Fruit fly (Drosophila melanogaster): ENCODE results near the gene Act87E.

Act87E gene

dm6 chr3R:13390490-13390889 lies 35.3 kb upstream of the Act87E start:
- TF ChIP-seq CG4496 (GFP tag; IDR thresholded peaks at IDR 0.05) (no peak), CG14655 (GFP tag; optimal IDR thresholded peaks at IDR 0.05) (no peak), D1 (tag; optimal IDR thresholded peaks at IDR 0.05) (no peak), CG17806 (tag; optimal IDR thresholded peaks at IDR 0.05) (no peak), Snoo (tag; optimal IDR thresholded peaks at IDR 0.05) (no peak), CG8301 (tag; optimal IDR thresholded peaks at IDR 0.05) (no peak), fd96Ca (GFP tag; IDR thresholded peaks at IDR 0.05) (no peak), CG13204 (GFP tag; optimal IDR thresholded peaks at IDR 0.05) (no peak), EcR (GFP tag; optimal IDR thresholded peaks at IDR 0.05) (no peak), CG9948 (tag; optimal IDR thresholded peaks at IDR 0.05) (no peak)

DNA sequence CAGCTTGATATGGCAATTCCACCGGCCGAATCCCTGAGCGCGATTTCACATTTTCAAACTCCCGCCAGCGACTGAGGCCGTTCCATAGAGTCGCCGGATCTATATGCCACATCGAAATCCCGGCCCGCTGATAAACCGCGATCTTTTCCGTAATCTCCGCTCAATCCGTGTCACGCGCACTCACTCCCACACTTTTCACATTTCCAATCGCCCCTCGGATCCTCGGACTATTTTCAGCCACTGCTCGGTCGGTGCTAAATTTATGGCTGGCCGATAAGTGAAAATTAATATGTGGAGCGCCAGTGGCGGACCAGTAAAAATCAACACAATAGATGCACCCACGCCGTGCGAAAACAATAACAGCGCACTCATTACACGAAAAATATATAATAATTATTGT lies 32.8 kb upstream of the Act87E start:
- TF ChIP-seq Ets98B (GFP tag; IDR thresholded peaks at IDR 0.05) = no peak
- TF ChIP-seq Pif1B (GFP tag; optimal IDR thresholded peaks at IDR 0.05) = no peak
- TF ChIP-seq CG15710 (tag; optimal IDR thresholded peaks at IDR 0.05) = no peak
- no peak for TF ChIP-seq CG13204 (GFP tag; optimal IDR thresholded peaks at IDR 0.05)
- no peak for TF ChIP-seq Pif1A (GFP tag; optimal IDR thresholded peaks at IDR 0.05)
- no peak for TF ChIP-seq CG32121 (GFP tag; IDR thresholded peaks at IDR 0.05)
- no peak for TF ChIP-seq CG14655 (GFP tag; optimal IDR thresholded peaks at IDR 0.05)
- TF ChIP-seq CG8159 (tag; optimal IDR thresholded peaks at IDR 0.05) = no peak
- TF ChIP-seq fd96Ca (GFP tag; IDR thresholded peaks at IDR 0.05) = no peak
- TF ChIP-seq CG8301 (tag; optimal IDR thresholded peaks at IDR 0.05) = no peak
- TF ChIP-seq gl (tag; optimal IDR thresholded peaks at IDR 0.05) = no peak
- TF ChIP-seq CG10348 (GFP tag; IDR thresholded peaks at IDR 0.05) = no peak
- no peak for TF ChIP-seq CG12605 (GFP tag; IDR thresholded peaks at IDR 0.05)
- TF ChIP-seq Snoo (tag; optimal IDR thresholded peaks at IDR 0.05) = no peak
- no peak for TF ChIP-seq EcR (GFP tag; optimal IDR thresholded peaks at IDR 0.05)
- no peak for TF ChIP-seq rn (GFP tag; IDR thresholded peaks at IDR 0.05)
- TF ChIP-seq CG34367 (tag; optimal IDR thresholded peaks at IDR 0.05) = no peak

DNA sequence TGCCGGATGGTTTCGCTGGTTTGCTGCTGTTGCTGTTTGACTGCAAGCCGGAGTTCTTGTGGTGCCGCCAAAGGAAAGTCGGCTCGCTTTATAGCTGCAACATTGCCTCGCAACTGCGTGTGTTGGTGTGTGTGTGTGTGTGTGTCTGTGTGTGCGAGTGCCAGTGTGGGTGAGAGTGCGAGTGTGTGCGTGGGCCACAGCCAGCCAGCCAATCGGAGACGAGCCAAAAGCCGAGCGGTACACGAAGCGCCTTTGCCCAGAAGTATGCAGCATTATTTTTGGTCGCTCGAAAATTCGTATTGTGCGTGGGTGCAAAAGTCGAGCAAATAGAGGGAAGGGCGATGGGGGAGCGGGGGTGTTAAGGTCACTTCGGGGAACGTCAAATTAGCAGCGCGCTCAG lies 30.6 kb upstream of the Act87E start, which contains the start of gene CCHa2:
CCHa2 (minus strand) TSS at position 65 of the 400 bp plus-strand sequence.
- TF ChIP-seq CG32121 (GFP tag; IDR thresholded peaks at IDR 0.05) (no peak), CG15710 (tag; optimal IDR thresholded peaks at IDR 0.05) (no peak), Ets98B (GFP tag; IDR thresholded peaks at IDR 0.05) (no peak), CG13204 (GFP tag; optimal IDR thresholded peaks at IDR 0.05) (no peak), CG9948 (tag; optimal IDR thresholded peaks at IDR 0.05) (no peak), CG10348 (GFP tag; IDR thresholded peaks at IDR 0.05) (no peak), CG4496 (GFP tag; IDR thresholded peaks at IDR 0.05) (peak; percentile 48; the same call in 2 of the 3 replicates), CG34367 (tag; optimal IDR thresholded peaks at IDR 0.05) (no peak), CG14655 (GFP tag; optimal IDR thresholded peaks at IDR 0.05) (no peak)

DNA sequence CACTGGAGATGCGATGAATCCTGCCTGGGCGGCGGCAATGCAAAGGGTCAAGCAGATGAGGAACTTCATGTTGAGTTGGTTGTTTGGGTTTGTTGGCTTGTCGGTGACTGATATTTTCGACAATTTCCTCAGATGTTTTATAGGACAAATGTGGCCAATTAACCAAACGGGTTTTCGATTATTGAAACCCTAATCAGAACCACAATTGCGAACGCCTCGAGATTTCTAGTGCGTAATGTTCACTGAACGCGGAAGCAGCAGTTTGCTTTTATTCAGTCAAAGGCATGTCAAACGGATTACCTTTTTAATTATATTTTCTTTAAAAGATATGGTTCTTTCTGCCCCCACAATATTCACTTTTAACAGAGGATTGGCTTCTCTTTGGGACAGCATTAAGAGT lies 28.7 kb upstream of the Act87E start, which contains the start of gene CG14374:
CG14374 (minus strand) TSS at position 101 of the 400 bp plus-strand sequence.
- TF ChIP-seq CG14655 (GFP tag; optimal IDR thresholded peaks at IDR 0.05) (no peak), CG8301 (tag; optimal IDR thresholded peaks at IDR 0.05) (no peak), EcR (GFP tag; optimal IDR thresholded peaks at IDR 0.05) (no peak), CG15710 (tag; optimal IDR thresholded peaks at IDR 0.05) (no peak), CG12605 (GFP tag; IDR thresholded peaks at IDR 0.05) (no peak), CG34367 (tag; optimal IDR thresholded peaks at IDR 0.05) (no peak), CG32121 (GFP tag; IDR thresholded peaks at IDR 0.05) (no peak)

- TF ChIP-seq CG13204 (GFP tag; optimal IDR thresholded peaks at IDR 0.05) = no peak
- no peak for TF ChIP-seq Ets98B (GFP tag; IDR thresholded peaks at IDR 0.05)
- no peak for TF ChIP-seq CG17806 (tag; optimal IDR thresholded peaks at IDR 0.05)
- no peak for TF ChIP-seq rn (GFP tag; IDR thresholded peaks at IDR 0.05)
- TF ChIP-seq CG10348 (GFP tag; IDR thresholded peaks at IDR 0.05) = no peak
- no peak for TF ChIP-seq Snoo (tag; optimal IDR thresholded peaks at IDR 0.05)
- TF ChIP-seq fd96Ca (GFP tag; IDR thresholded peaks at IDR 0.05) = no peak
Observed at dm6 chr3R:13397535-13397934, 28.2 kb upstream of the Act87E start, which contains the start of gene CG14377. Gene CG14377 (plus strand): TSS chr3R:13397835.

DNA sequence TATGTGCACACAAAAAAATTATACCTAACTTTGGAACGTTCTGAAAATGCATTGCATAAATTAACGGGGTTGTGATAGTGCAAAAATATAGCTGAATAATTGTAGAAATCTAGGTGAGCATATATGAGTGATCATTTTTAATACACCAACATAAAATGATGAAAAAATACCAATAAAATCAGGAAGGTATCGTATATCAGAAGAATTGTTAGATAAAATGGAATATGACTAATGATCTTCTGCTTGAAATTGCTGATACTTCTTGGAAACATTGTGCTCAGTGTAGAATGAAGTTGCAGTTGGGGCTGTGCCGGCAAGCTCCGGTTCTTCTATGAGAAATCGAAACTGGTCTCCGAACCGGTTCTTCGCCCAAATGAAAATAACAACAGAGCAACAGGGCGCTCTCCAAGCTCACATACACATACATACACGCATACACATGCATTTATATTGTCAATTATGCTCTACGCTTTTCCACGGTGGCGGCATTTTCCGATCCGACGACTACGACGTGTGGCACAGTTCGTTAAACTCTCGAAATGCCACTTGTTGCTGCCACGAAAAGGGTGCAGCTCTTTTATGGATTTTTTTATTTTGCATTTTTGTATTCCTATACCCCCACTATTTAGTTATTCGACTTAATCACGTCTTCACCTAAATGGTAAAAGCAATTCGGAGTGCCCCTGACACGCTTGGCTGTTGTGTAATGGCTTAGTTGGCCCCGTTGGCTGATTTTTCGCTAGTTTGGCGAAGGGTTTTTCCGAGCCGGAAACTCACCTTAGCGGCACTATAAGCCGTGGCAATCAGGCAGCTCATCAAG lies 24.7 kb upstream of the Act87E start:
- peak; percentile 92 for TF ChIP-seq Pif1A (GFP tag; optimal IDR thresholded peaks at IDR 0.05)
- peak; percentile 71 for TF ChIP-seq rn (GFP tag; IDR thresholded peaks at IDR 0.05)
- peak; percentile 94 for TF ChIP-seq CG8301 (tag; optimal IDR thresholded peaks at IDR 0.05)
- peak; percentile 77 for TF ChIP-seq gl (tag; optimal IDR thresholded peaks at IDR 0.05)
- TF ChIP-seq CG4496 (GFP tag; IDR thresholded peaks at IDR 0.05) = peak; percentile 90
- peak; percentile 91 for TF ChIP-seq CG34367 (tag; optimal IDR thresholded peaks at IDR 0.05)
- peak; percentile 90 for TF ChIP-seq Snoo (tag; optimal IDR thresholded peaks at IDR 0.05)
- TF ChIP-seq CG13204 (GFP tag; optimal IDR thresholded peaks at IDR 0.05) = peak; percentile 90
- peak; percentile 64; the same call in 2 of the 3 replicates for TF ChIP-seq fd96Ca (GFP tag; IDR thresholded peaks at IDR 0.05)
- TF ChIP-seq EcR (GFP tag; optimal IDR thresholded peaks at IDR 0.05) = peak; percentile 79
- TF ChIP-seq CG32121 (GFP tag; IDR thresholded peaks at IDR 0.05) = peak; percentile 87
- TF ChIP-seq CG12605 (GFP tag; IDR thresholded peaks at IDR 0.05) = peak; percentile 71; the same call in 1 of the 2 replicates
- peak; percentile 94 for TF ChIP-seq CG17806 (tag; optimal IDR thresholded peaks at IDR 0.05)
- TF ChIP-seq CG15710 (tag; optimal IDR thresholded peaks at IDR 0.05) = peak; percentile 94
- TF ChIP-seq Ets98B (GFP tag; IDR thresholded peaks at IDR 0.05) = peak; percentile 80
- TF ChIP-seq CG10348 (GFP tag; IDR thresholded peaks at IDR 0.05) = peak; percentile 64; the same call in 1 of the 2 replicates
- TF ChIP-seq CG9948 (tag; optimal IDR thresholded peaks at IDR 0.05) = peak; percentile 94
- TF ChIP-seq D1 (tag; optimal IDR thresholded peaks at IDR 0.05) = peak; percentile 90
- TF ChIP-seq CG8159 (tag; optimal IDR thresholded peaks at IDR 0.05) = peak; percentile 95
- peak; percentile 94 for TF ChIP-seq Pif1B (GFP tag; optimal IDR thresholded peaks at IDR 0.05)
- TF ChIP-seq CG14655 (GFP tag; optimal IDR thresholded peaks at IDR 0.05) = peak; percentile 95
